Fruit fly (Drosophila melanogaster) whole organism, wandering third instar larva: Measurements from ENCODE around the gene ArfGAP3.
A peak's percentile ranks its signal among the peaks of the same experiment; 100 is the strongest.

ENCODE experiments used
- Abd-B ChIP-seq: fragments of >200 bp; optimal IDR thresholded peaks from 2 replicates; lab custom pipeline; 2017; ENCODE audit warnings: missing biosample characterization, missing genetic modification characterization
- CG32264 ChIP-seq: fragments of 200-800 bp; sonication (Bioruptor generic); optimal IDR thresholded peaks from 2 replicates; lab custom pipeline; 2016; ENCODE audit warnings: missing biosample characterization, missing genetic modification characterization
- CG9705 ChIP-seq: fragments of 200-800 bp; sonication (Bioruptor generic); optimal IDR thresholded peaks from 2 replicates; lab custom pipeline; 2018; ENCODE audit warnings: missing biosample characterization, mild to moderate bottlenecking, missing genetic modification characterization
- CrebA ChIP-seq: fragments of 200-800 bp; sonication (Bioruptor generic); optimal IDR thresholded peaks from 2 replicates; lab custom pipeline; 2016; ENCODE audit warnings: missing biosample characterization, mild to moderate bottlenecking, missing genetic modification characterization, borderline replicate concordance
- Dfd ChIP-seq: fragments of >200 bp; optimal IDR thresholded peaks from 2 replicates; lab custom pipeline; 2017; ENCODE audit warnings: missing biosample characterization, missing genetic modification characterization
- GATAd ChIP-seq: sonication (Bioruptor generic); optimal IDR thresholded peaks from 2 replicates; lab custom pipeline; 2016; ENCODE audit warnings: missing biosample characterization, missing genetic modification characterization
- HLH106 ChIP-seq: fragments of 200-800 bp; optimal IDR thresholded peaks from 3 replicates; lab custom pipeline; 2019; ENCODE audit warnings: missing biosample characterization, mild to moderate bottlenecking, missing genetic modification characterization, moderate library complexity
- Hnf4 ChIP-seq: fragments of 200-800 bp; sonication (Bioruptor generic); optimal IDR thresholded peaks from 2 replicates; lab custom pipeline; 2016; ENCODE audit warnings: missing biosample characterization, mild to moderate bottlenecking, missing genetic modification characterization
- Hr78 ChIP-seq: fragments of >200 bp; optimal IDR thresholded peaks from 2 replicates; lab custom pipeline; 2017; ENCODE audit warnings: missing biosample characterization, missing genetic modification characterization
- Hr83 ChIP-seq: fragments of 200-300 bp; sonication (Bioruptor generic); optimal IDR thresholded peaks from 2 replicates; lab custom pipeline; 2016; ENCODE audit warnings: missing biosample characterization, mild to moderate bottlenecking, missing genetic modification characterization, moderate library complexity; ENCODE audit not compliant: poor library complexity, severe bottlenecking
- Jra ChIP-seq: sonication (Bioruptor generic); optimal IDR thresholded peaks from 2 replicates; lab custom pipeline; 2016; ENCODE audit warnings: missing biosample characterization, missing genetic modification characterization
- Mio ChIP-seq: sonication (Bioruptor generic); optimal IDR thresholded peaks from 2 replicates; lab custom pipeline; 2016; ENCODE audit warnings: missing biosample characterization, missing genetic modification characterization
- Myc ChIP-seq: fragments of >200 bp; optimal IDR thresholded peaks from 2 replicates; lab custom pipeline; 2017
- N ChIP-seq: fragments of >200 bp; optimal IDR thresholded peaks from 2 replicates; lab custom pipeline; 2018; ENCODE audit warnings: missing biosample characterization, missing external identifiers, missing genetic modification characterization
- OdsH ChIP-seq: fragments of 200-800 bp; sonication (Bioruptor generic); optimal IDR thresholded peaks from 2 replicates; lab custom pipeline; 2016; ENCODE audit warnings: missing biosample characterization, mild to moderate bottlenecking, missing genetic modification characterization
- Rel ChIP-seq, 2 experiments: fragments of 200-800 bp; sonication (Bioruptor generic) in 1 of 2; optimal IDR thresholded peaks; 2 replicates in 1 of 2; 3 replicates in 1 of 2; lab custom pipeline; 2016 to 2019; ENCODE audit warnings: mild to moderate bottlenecking in 2 of 2, missing biosample characterization in 2 of 2, missing genetic modification characterization in 2 of 2, moderate library complexity in 1 of 2
- Sp1 ChIP-seq: fragments of 200-800 bp; sonication (Bioruptor generic); optimal IDR thresholded peaks from 3 replicates; lab custom pipeline; 2019; ENCODE audit warnings: missing biosample characterization, mild to moderate bottlenecking, missing genetic modification characterization, moderate library complexity
- Vsx2 ChIP-seq: fragments of 200-300, 225-300 bp; sonication (Bioruptor generic); optimal IDR thresholded peaks from 2 replicates; lab custom pipeline; 2018; ENCODE audit warnings: missing biosample characterization, missing genetic modification characterization; ENCODE audit not compliant: partially characterized antibody
- br ChIP-seq: fragments of 200-800 bp; sonication (Bioruptor generic); optimal IDR thresholded peaks from 2 replicates; lab custom pipeline; 2016; ENCODE audit warnings: missing biosample characterization, missing genetic modification characterization
- brk ChIP-seq: fragments of 200-800 bp; sonication (Bioruptor generic); optimal IDR thresholded peaks from 2 replicates; lab custom pipeline; 2016; ENCODE audit warnings: missing biosample characterization, mild to moderate bottlenecking, missing genetic modification characterization
- dl ChIP-seq, 2 experiments: fragments of 175-275, 200-275 bp in 1 of 2; fragments of 200-275 bp in 1 of 2; sonication (Bioruptor generic); optimal IDR thresholded peaks; lab custom pipeline; 2018; ENCODE audit warnings: mild to moderate bottlenecking in 2 of 2, missing biosample characterization in 2 of 2, missing genetic modification characterization in 2 of 2, moderate library complexity in 2 of 2; ENCODE audit not compliant: partially characterized antibody in 2 of 2, insufficient read depth in 1 of 2
- dmrt93B ChIP-seq: fragments of 200-800 bp; sonication (Bioruptor generic); optimal IDR thresholded peaks from 2 replicates; lab custom pipeline; 2018; ENCODE audit warnings: missing biosample characterization, mild to moderate bottlenecking, missing genetic modification characterization
- dsf ChIP-seq: sonication (Bioruptor generic); optimal IDR thresholded peaks from 2 replicates; lab custom pipeline; 2016; ENCODE audit warnings: missing biosample characterization, missing genetic modification characterization, borderline replicate concordance
- ey ChIP-seq: fragments of 200-800 bp; sonication (Bioruptor generic); optimal IDR thresholded peaks from 2 replicates; lab custom pipeline; 2016; ENCODE audit warnings: missing biosample characterization, missing genetic modification characterization
- foxo ChIP-seq, 2 experiments: fragments of 200-800 bp; sonication (Bioruptor generic); optimal IDR thresholded peaks; 2 replicates in 1 of 2; 3 replicates in 1 of 2; lab custom pipeline; 2016 to 2017; ENCODE audit warnings: missing biosample characterization in 2 of 2, missing genetic modification characterization in 2 of 2
- h ChIP-seq: fragments of 200-800 bp; sonication (Bioruptor generic); optimal IDR thresholded peaks from 3 replicates; lab custom pipeline; 2016; ENCODE audit warnings: missing biosample characterization, mild to moderate bottlenecking, missing genetic modification characterization
- jim ChIP-seq: fragments of 175-275, 200-325 bp; sonication (Bioruptor generic); optimal IDR thresholded peaks from 2 replicates; lab custom pipeline; 2016; ENCODE audit warnings: missing biosample characterization, mild to moderate bottlenecking, missing genetic modification characterization
- lola ChIP-seq: fragments of >200 bp; optimal IDR thresholded peaks from 2 replicates; lab custom pipeline; 2017; ENCODE audit warnings: missing biosample characterization, missing genetic modification characterization
- pan ChIP-seq: fragments of >200 bp; optimal IDR thresholded peaks from 2 replicates; lab custom pipeline; 2017
- psq ChIP-seq: fragments of 200-800 bp; sonication (Bioruptor generic); optimal IDR thresholded peaks from 3 replicates; lab custom pipeline; 2017; ENCODE audit warnings: missing biosample characterization, mild to moderate bottlenecking, missing genetic modification characterization, moderate library complexity
- rgr ChIP-seq: fragments of 200-800 bp; sonication (Bioruptor generic); optimal IDR thresholded peaks from 3 replicates; lab custom pipeline; 2016; ENCODE audit warnings: missing biosample characterization, mild to moderate bottlenecking, missing genetic modification characterization
- sage ChIP-seq: fragments of 200-800 bp; sonication (Bioruptor generic); optimal IDR thresholded peaks from 2 replicates; lab custom pipeline; 2016; ENCODE audit warnings: missing biosample characterization, mild to moderate bottlenecking, missing genetic modification characterization
- sv ChIP-seq: fragments of 200-800 bp; sonication (Bioruptor generic); optimal IDR thresholded peaks from 3 replicates; lab custom pipeline; 2016; ENCODE audit warnings: missing biosample characterization, missing genetic modification characterization
- tai ChIP-seq: sonication (Bioruptor generic); optimal IDR thresholded peaks from 2 replicates; lab custom pipeline; 2016; ENCODE audit warnings: missing biosample characterization, missing genetic modification characterization
- usp ChIP-seq: fragments of >200 bp; optimal IDR thresholded peaks from 2 replicates; lab custom pipeline; 2017; ENCODE audit warnings: missing biosample characterization, missing genetic modification characterization
- woc ChIP-seq: sonication (Bioruptor generic); optimal IDR thresholded peaks from 2 replicates; lab custom pipeline; 2016; ENCODE audit warnings: missing biosample characterization, mild to moderate bottlenecking, missing genetic modification characterization

The ArfGAP3 gene

dm6 chr3L:22680932-22681331, 36.4 kb downstream of the ArfGAP3 start:
- TF ChIP-seq Hnf4 (GFP tag; lab: Kevin White, UChicago): no peak
- no peak for TF ChIP-seq Mio (GFP tag; lab: Kevin White, UChicago)
- TF ChIP-seq lola (GFP tag; lab: Kevin White, UChicago): no peak
- TF ChIP-seq Sp1 (GFP tag; lab: Kevin White, UChicago): no peak
- TF ChIP-seq Dfd (GFP tag; lab: Kevin White, UChicago): no peak
- no peak for TF ChIP-seq CrebA (GFP tag; lab: Kevin White, UChicago)
- no peak for TF ChIP-seq pan (lab: Kevin White, UChicago)
- no peak for TF ChIP-seq GATAd (GFP tag; lab: Kevin White, UChicago)

- no peak for TF ChIP-seq Hr78 (GFP tag; lab: Kevin White, UChicago)
- TF ChIP-seq rgr (GFP tag; lab: Kevin White, UChicago): no peak
- TF ChIP-seq Hnf4 (GFP tag; lab: Kevin White, UChicago): no peak
- TF ChIP-seq brk (GFP tag; lab: Kevin White, UChicago): no peak
- no peak for TF ChIP-seq br
- TF ChIP-seq h (GFP tag; lab: Kevin White, UChicago): no peak
- TF ChIP-seq ey: no peak
- TF ChIP-seq foxo (GFP tag; optimal IDR thresholded peaks at IDR 0.05; lab: Kevin White, UChicago): no peak
- no peak for TF ChIP-seq Mio (GFP tag; lab: Kevin White, UChicago)
- TF ChIP-seq woc (GFP tag; lab: Kevin White, UChicago): no peak
- TF ChIP-seq tai: no peak
- no peak for TF ChIP-seq Rel (GFP tag; optimal IDR thresholded peaks at IDR 0.05; lab: Kevin White, UChicago)
- TF ChIP-seq Rel (tag; optimal IDR thresholded peaks at IDR 0.05; lab: Kevin White, UChicago): no peak
Observed at dm6 chr3L:22671699-22672276, 45.6 kb downstream of the ArfGAP3 start.

- TF ChIP-seq HLH106 (tag; lab: Kevin White, UChicago): no peak
- TF ChIP-seq h (GFP tag; lab: Kevin White, UChicago): no peak
- no peak for TF ChIP-seq jim (GFP tag; lab: Kevin White, UChicago)
- TF ChIP-seq GATAd (GFP tag; lab: Kevin White, UChicago): no peak
- TF ChIP-seq CrebA (GFP tag; lab: Kevin White, UChicago): no peak
- no peak for TF ChIP-seq br
- TF ChIP-seq tai: no peak
- TF ChIP-seq dsf (GFP tag; lab: Kevin White, UChicago): no peak
- TF ChIP-seq Rel (GFP tag; optimal IDR thresholded peaks at IDR 0.05; lab: Kevin White, UChicago): no peak
- TF ChIP-seq Rel (tag; optimal IDR thresholded peaks at IDR 0.05; lab: Kevin White, UChicago): no peak
- TF ChIP-seq Jra: no peak
- no peak for TF ChIP-seq CG32264 (GFP tag; lab: Kevin White, UChicago)
- no peak for TF ChIP-seq foxo (GFP tag; optimal IDR thresholded peaks at IDR 0.05; lab: Kevin White, UChicago)
- no peak for TF ChIP-seq OdsH (GFP tag; lab: Kevin White, UChicago)
- no peak for TF ChIP-seq sv
- TF ChIP-seq usp: no peak
- no peak for TF ChIP-seq pan (lab: Kevin White, UChicago)
Observed at dm6 chr3L:22670174-22670573, 47.2 kb downstream of the ArfGAP3 start.

dm6 chr3L:22669275-22670006, 47.9 kb downstream of the ArfGAP3 start, which contains the start of gene Jhbp6:
TSS of gene Jhbp6 (plus strand) at chr3L:22669956.
- TF ChIP-seq jim (GFP tag; lab: Kevin White, UChicago) (no peak), woc (GFP tag; lab: Kevin White, UChicago) (no peak), Mio (GFP tag; lab: Kevin White, UChicago) (no peak), dl (GFP tag; optimal IDR thresholded peaks at IDR 0.05; lab: Kevin White, UChicago; ENCODE audit: insufficient read depth in 1 of 2, partially characterized antibody in 2 of 2) (no peak), Rel (GFP tag; optimal IDR thresholded peaks at IDR 0.05; lab: Kevin White, UChicago) (no peak), Rel (tag; optimal IDR thresholded peaks at IDR 0.05; lab: Kevin White, UChicago) (peak; percentile 13), foxo (GFP tag; optimal IDR thresholded peaks at IDR 0.05; lab: Kevin White, UChicago) (no peak), sage (GFP tag; lab: Kevin White, UChicago) (no peak), rgr (GFP tag; lab: Kevin White, UChicago) (peak; percentile 12)
- TF ChIP-seq, all 38 proteins: peak for 2

dm6 chr3L:22665110-22665509, 52.3 kb downstream of the ArfGAP3 start:
- TF ChIP-seq dmrt93B (GFP tag; lab: Kevin White, UChicago): no peak
- TF ChIP-seq Jra: no peak
- no peak for TF ChIP-seq CG9705 (GFP tag; lab: Kevin White, UChicago)
- TF ChIP-seq Dfd (GFP tag; lab: Kevin White, UChicago): no peak
- TF ChIP-seq usp: no peak
- peak; percentile 11 for TF ChIP-seq OdsH (GFP tag; lab: Kevin White, UChicago)
- no peak for TF ChIP-seq sv
- no peak for TF ChIP-seq br
- no peak for TF ChIP-seq Vsx2 (GFP tag; lab: Kevin White, UChicago)
- TF ChIP-seq Sp1 (GFP tag; lab: Kevin White, UChicago): peak; percentile 1
- TF ChIP-seq psq (GFP tag; lab: Kevin White, UChicago): no peak
- TF ChIP-seq brk (GFP tag; lab: Kevin White, UChicago): no peak
- no peak for TF ChIP-seq Abd-B (GFP tag; lab: Kevin White, UChicago)
- no peak for TF ChIP-seq CrebA (GFP tag; lab: Kevin White, UChicago)
- TF ChIP-seq Hnf4 (GFP tag; lab: Kevin White, UChicago): no peak
- TF ChIP-seq GATAd (GFP tag; lab: Kevin White, UChicago): no peak
- no peak for TF ChIP-seq pan (lab: Kevin White, UChicago)
- TF ChIP-seq Myc (lab: Kevin White, UChicago): no peak
- no peak for TF ChIP-seq jim (GFP tag; lab: Kevin White, UChicago)
- no peak for TF ChIP-seq Hr83
- no peak for TF ChIP-seq tai
- no peak for TF ChIP-seq N (GFP tag; lab: Kevin White, UChicago)
